Worm (Caenorhabditis elegans): ENCODE measurements around the gene ampd-1.

DNA sequence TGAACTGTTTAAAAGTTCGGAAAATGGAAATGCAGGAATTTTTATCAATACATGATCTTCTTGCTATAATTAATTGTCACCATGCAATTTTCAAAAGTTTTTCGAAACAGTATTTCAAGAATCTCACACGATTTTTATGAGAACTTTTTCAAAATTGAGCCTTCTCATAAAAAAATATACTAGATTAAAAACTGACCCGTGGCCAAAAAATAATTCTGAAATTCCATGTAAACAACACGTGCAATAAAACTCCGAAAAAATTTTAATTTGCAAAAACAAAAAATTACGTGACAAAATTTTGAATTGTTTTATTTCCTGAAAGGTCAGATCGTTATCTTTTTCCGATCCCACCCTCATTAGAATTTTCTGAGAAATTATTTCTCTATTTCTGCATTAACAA is 7.6 kb upstream of the ampd-1 start, which contains the start of gene C34F11.5:
- TF ChIP-seq aha-1 (tag; optimal IDR thresholded peaks at IDR 0.05) (no peak), ceh-82 (tag; optimal IDR thresholded peaks at IDR 0.05) (no peak)
